Worm (Caenorhabditis elegans) whole organism, L1 larva: ENCODE data around the gene K02H11.9.
A peak's percentile ranks its signal among the peaks of the same experiment; 100 is the strongest.

Source experiments
- F16B12.6 ChIP-seq: fragments of 150-350 bp; optimal IDR thresholded peaks from 2 replicates; lab custom pipeline; 2014; ENCODE audit warnings: missing biosample characterization, missing genetic modification characterization
- aly-2 ChIP-seq: fragments of 150-350 bp; optimal IDR thresholded peaks from 2 replicates; lab custom pipeline; 2014; ENCODE audit warnings: missing biosample characterization, missing genetic modification characterization
- blmp-1 ChIP-seq: fragments of 150-350 bp; optimal IDR thresholded peaks from 2 replicates; lab custom pipeline; 2014; ENCODE audit warnings: missing biosample characterization, missing genetic modification characterization
- ceh-82 ChIP-seq, 3 experiments: fragments of 150-350 bp in 1 of 3; sonication (generic microtip) in 2 of 3; optimal IDR thresholded peaks; 2 replicates each; lab custom pipeline; 2014 to 2017; ENCODE audit warnings: missing biosample characterization in 3 of 3, missing genetic modification characterization in 3 of 3
- ces-1 ChIP-seq: fragments of 150-350 bp; optimal IDR thresholded peaks from 2 replicates; lab custom pipeline; 2014; ENCODE audit warnings: missing biosample characterization, missing genetic modification reagents, missing genetic modification characterization
- dpl-1 ChIP-seq, 3 experiments: fragments of 150-350 bp in 2 of 3; sonication (generic microtip) in 1 of 3; optimal IDR thresholded peaks; 2 replicates each; lab custom pipeline; 2014 to 2017; ENCODE audit warnings: missing biosample characterization in 3 of 3, missing genetic modification characterization in 3 of 3, missing genetic modification reagents in 3 of 3
- efl-1 ChIP-seq, 4 experiments: fragments of 150-350 bp; optimal IDR thresholded peaks in 3 of 4; peaks in 1 of 4; 1 replicate in 1 of 4; 2 replicates in 3 of 4; lab custom pipeline; 2014; ENCODE audit warnings: missing biosample characterization in 2 of 4, missing genetic modification characterization in 2 of 4, missing genetic modification reagents in 2 of 4
- efl-3 ChIP-seq: fragments of 200-800 bp; sonication (Bioruptor generic); optimal IDR thresholded peaks from 2 replicates; lab custom pipeline; 2018; ENCODE audit warnings: mild to moderate bottlenecking, missing genetic modification characterization, missing compliant biosample characterization
- egl-27 ChIP-seq, 2 experiments: fragments of 150-350 bp in 1 of 2; sonication (generic microtip); optimal IDR thresholded peaks; 3 replicates each; lab custom pipeline; 2017 to 2018; ENCODE audit warnings: missing biosample characterization in 2 of 2, missing genetic modification characterization in 2 of 2, missing genetic modification reagents in 2 of 2
- fos-1 ChIP-seq: fragments of 150-350 bp; optimal IDR thresholded peaks from 2 replicates; lab custom pipeline; 2014; ENCODE audit warnings: missing biosample characterization, missing genetic modification characterization
- grh-1 ChIP-seq: fragments of 200-800 bp; sonication (Bioruptor generic); IDR thresholded peaks from 2 replicates; pipeline ENCODE4 v1.3.6; 2022; ENCODE audit warnings: missing genetic modification reagents, missing genetic modification characterization, missing compliant biosample characterization
- hlh-17 ChIP-seq: fragments of 200-800 bp; sonication (Bioruptor generic); optimal IDR thresholded peaks from 2 replicates; lab custom pipeline; 2018; ENCODE audit warnings: missing genetic modification characterization, mild to moderate bottlenecking, missing compliant biosample characterization, moderate library complexity, borderline replicate concordance
- hpl-2 ChIP-seq: fragments of 150-350 bp; optimal IDR thresholded peaks from 2 replicates; lab custom pipeline; 2014; ENCODE audit warnings: missing biosample characterization, missing genetic modification reagents, missing genetic modification characterization
- isw-1 ChIP-seq: fragments of 200-800 bp; sonication (Bioruptor generic); IDR thresholded peaks from 2 replicates; pipeline ENCODE4 v1.3.6; 2022; ENCODE audit warnings: missing genetic modification characterization, missing compliant biosample characterization
- jun-1 ChIP-seq: fragments of 150-350 bp; optimal IDR thresholded peaks from 2 replicates; lab custom pipeline; 2014; ENCODE audit warnings: missing biosample characterization, missing genetic modification reagents, missing genetic modification characterization
- lsy-2 ChIP-seq, 2 experiments: fragments of 150-350 bp; optimal IDR thresholded peaks; 2 replicates each; lab custom pipeline; 2014; ENCODE audit warnings: missing biosample characterization in 2 of 2, missing genetic modification characterization in 2 of 2
- nhr-11 ChIP-seq: fragments of 150-350 bp; optimal IDR thresholded peaks from 2 replicates; lab custom pipeline; 2014; ENCODE audit warnings: missing biosample characterization, missing genetic modification characterization
- nhr-12 ChIP-seq: sonication (generic microtip); optimal IDR thresholded peaks from 2 replicates; lab custom pipeline; 2017; ENCODE audit warnings: missing biosample characterization, missing genetic modification characterization
- nhr-85 ChIP-seq: sonication (generic microtip); peaks from one replicate; lab custom pipeline; 2016; ENCODE audit warnings: missing genetic modification characterization, inconsistent platforms, missing compliant biosample characterization
- nhr-90 ChIP-seq: sonication (generic microtip); optimal IDR thresholded peaks from 2 replicates; lab custom pipeline; 2016; ENCODE audit warnings: mild to moderate bottlenecking, missing genetic modification characterization, missing compliant biosample characterization; ENCODE audit not compliant: poor library complexity
- snu-23 ChIP-seq: sonication (generic microtip); optimal IDR thresholded peaks from 2 replicates; lab custom pipeline; 2016; ENCODE audit warnings: missing genetic modification characterization, missing compliant biosample characterization
- sup-37 ChIP-seq: fragments of 200-800 bp; sonication (Bioruptor generic); optimal IDR thresholded peaks from 2 replicates; lab custom pipeline; 2018; ENCODE audit warnings: mild to moderate bottlenecking, missing genetic modification characterization, missing compliant biosample characterization
- swsn-7 ChIP-seq: sonication (generic microtip); optimal IDR thresholded peaks from 2 replicates; lab custom pipeline; 2016; ENCODE audit warnings: missing genetic modification characterization, missing compliant biosample characterization
- tbx-2 ChIP-seq: sonication (generic microtip); optimal IDR thresholded peaks from 2 replicates; lab custom pipeline; 2016; ENCODE audit warnings: missing genetic modification characterization, missing compliant biosample characterization
- unc-30 ChIP-seq: sonication (generic microtip); optimal IDR thresholded peaks from 2 replicates; lab custom pipeline; 2017; ENCODE audit warnings: missing biosample characterization, missing genetic modification characterization
- unc-62 ChIP-seq: fragments of 150-350 bp; optimal IDR thresholded peaks from 2 replicates; lab custom pipeline; 2014; ENCODE audit warnings: missing biosample characterization, missing genetic modification reagents, missing genetic modification characterization
- unc-86 ChIP-seq: sonication (generic microtip); optimal IDR thresholded peaks from 2 replicates; lab custom pipeline; 2016; ENCODE audit warnings: missing genetic modification characterization, missing compliant biosample characterization
- unc-98 ChIP-seq: fragments of 200-800 bp; sonication (Bioruptor generic); IDR thresholded peaks from 2 replicates; pipeline ENCODE4 v1.3.6; 2022; ENCODE audit warnings: missing genetic modification characterization, missing compliant biosample characterization
- xbp-1 ChIP-seq: sonication (generic microtip); optimal IDR thresholded peaks from 2 replicates; lab custom pipeline; 2016; ENCODE audit warnings: missing genetic modification characterization, missing compliant biosample characterization
- zag-1 ChIP-seq: fragments of 150-350 bp; optimal IDR thresholded peaks from 2 replicates; lab custom pipeline; 2014; ENCODE audit warnings: missing biosample characterization, missing genetic modification characterization
- ztf-4 ChIP-seq: fragments of 150-350 bp; optimal IDR thresholded peaks from 2 replicates; lab custom pipeline; 2014; ENCODE audit warnings: missing biosample characterization, missing genetic modification characterization

Gene K02H11.9

ce11 chrV:1536979-1537378 lies at the start of gene K02H11.9:
K02H11.9 (minus strand) TSS chrV:1537079.
- TF ChIP-seq dpl-1 (GFP tag; optimal IDR thresholded peaks at IDR 0.05; lab: Kevin White, UChicago) (no peak), swsn-7 (tag; lab: Kevin White, UChicago) (no peak), nhr-11 (no peak), isw-1 (GFP tag; lab: Robert Waterston, UW) (no peak), jun-1 (tag; lab: Kevin White, UChicago) (no peak)

- TF ChIP-seq F16B12.6 (tag; lab: Kevin White, UChicago) (no peak), unc-98 (GFP tag; lab: Robert Waterston, UW) (no peak), lsy-2 (tag; optimal IDR thresholded peaks at IDR 0.05; lab: Kevin White, UChicago) (no peak)
These were observed 48.5 kb upstream of the K02H11.9 start, which contains the start of gene F16B4.7 for ce11 chrV:1585411-1585810. F16B4.7 (plus strand) TSS chrV:1585711.

- no peak for TF ChIP-seq jun-1 (tag; lab: Kevin White, UChicago)
- no peak for TF ChIP-seq blmp-1 (tag; lab: Kevin White, UChicago)
- TF ChIP-seq ces-1 = no peak
- TF ChIP-seq fos-1 (tag; lab: Kevin White, UChicago) = no peak
- TF ChIP-seq unc-30 (tag; lab: Kevin White, UChicago) = no peak
- TF ChIP-seq tbx-2 (tag; lab: Kevin White, UChicago) = no peak
- no peak for TF ChIP-seq hlh-17 (GFP tag; lab: Kevin White, UChicago)
- TF ChIP-seq unc-62 (GFP tag; lab: Kevin White, UChicago) = no peak
- TF ChIP-seq grh-1 (GFP tag; lab: Robert Waterston, UW) = no peak
- no peak for TF ChIP-seq xbp-1 (tag; lab: Kevin White, UChicago)
- no peak for TF ChIP-seq zag-1 (tag; lab: Kevin White, UChicago)
These were observed 46.4 kb upstream of the K02H11.9 start for ce11 chrV:1583242-1583641.

ce11 chrV:1579790-1580189 lies 42.9 kb upstream of the K02H11.9 start:
- TF ChIP-seq efl-1 (optimal IDR thresholded peaks at IDR 0.05; lab: Kevin White, UChicago) = no peak
- peak in 1 of 2 experiments; percentile 53 for TF ChIP-seq efl-1 (GFP tag; optimal IDR thresholded peaks at IDR 0.05 in 1 of 2; lab: Kevin White, UChicago)
- no peak for TF ChIP-seq aly-2 (tag; lab: Kevin White, UChicago)
- peak; percentile 71 for TF ChIP-seq nhr-85 (tag; lab: Kevin White, UChicago)
- no peak for TF ChIP-seq efl-3 (GFP tag; lab: Kevin White, UChicago)

- TF ChIP-seq sup-37 (GFP tag; lab: Kevin White, UChicago) = no peak
- no peak for TF ChIP-seq efl-1 (optimal IDR thresholded peaks at IDR 0.05; lab: Kevin White, UChicago)
- peak in 1 of 2 experiments; percentile 18 for TF ChIP-seq efl-1 (GFP tag; optimal IDR thresholded peaks at IDR 0.05 in 1 of 2; lab: Kevin White, UChicago)
- TF ChIP-seq nhr-85 (tag; lab: Kevin White, UChicago) = peak; percentile 50
These were observed 41.8 kb upstream of the K02H11.9 start for ce11 chrV:1578572-1579230.

- TF ChIP-seq snu-23 (GFP tag; lab: Kevin White, UChicago) = no peak
- TF ChIP-seq hpl-2 (GFP tag; lab: Kevin White, UChicago) = no peak
- no peak for TF ChIP-seq dpl-1 (GFP tag; optimal IDR thresholded peaks at IDR 0.05; lab: Kevin White, UChicago)
- TF ChIP-seq nhr-90 = no peak
- TF ChIP-seq ztf-4 = no peak
- no peak for TF ChIP-seq zag-1 (tag; lab: Kevin White, UChicago)
- TF ChIP-seq ceh-82 (tag; optimal IDR thresholded peaks at IDR 0.05; lab: Kevin White, UChicago) = no peak
- no peak for TF ChIP-seq nhr-12 (tag; lab: Kevin White, UChicago)
- no peak for TF ChIP-seq unc-86 (tag; lab: Kevin White, UChicago)
- no peak for TF ChIP-seq ces-1
- TF ChIP-seq egl-27 (tag; optimal IDR thresholded peaks at IDR 0.05; lab: Kevin White, UChicago) = no peak
- no peak for TF ChIP-seq unc-30 (tag; lab: Kevin White, UChicago)
These were observed 40.3 kb upstream of the K02H11.9 start for ce11 chrV:1577092-1577709.
